Fruit fly (Drosophila melanogaster): ENCODE data around the gene CG8534.
A peak's percentile ranks its signal among the peaks of the same experiment; 100 is the strongest.

CG8534 gene

dm6 chr3R:9767620-9768592, 44.6 kb upstream of the CG8534 start, which contains the start of gene Naa80 (continued):
- TF ChIP-seq CG11093 (GFP tag; IDR thresholded peaks at IDR 0.05) (no peak), CG12071 (GFP tag; optimal IDR thresholded peaks at IDR 0.05) (peak; percentile 32), crp (GFP tag; optimal IDR thresholded peaks at IDR 0.05) (peak in 1 of 2 experiments; percentile 45), CG14860 (GFP tag; IDR thresholded peaks at IDR 0.05; ENCODE audit: partially characterized antibody) (no peak), sqz (GFP tag; optimal IDR thresholded peaks at IDR 0.05) (no peak), chn (GFP tag; optimal IDR thresholded peaks at IDR 0.05) (peak; percentile 80), D (optimal IDR thresholded peaks at IDR 0.05) (no peak), D (GFP tag; optimal IDR thresholded peaks at IDR 0.05) (no peak), sens-2 (GFP tag; IDR thresholded peaks at IDR 0.05) (no peak), lola (GFP tag; optimal IDR thresholded peaks at IDR 0.05) (no peak), gce (GFP tag; IDR thresholded peaks at IDR 0.05) (no peak), CG3163 (GFP tag; optimal IDR thresholded peaks at IDR 0.05) (peak; percentile 67), Doc2 (GFP tag; IDR thresholded peaks at IDR 0.05) (no peak), CG3726 (GFP tag; IDR thresholded peaks at IDR 0.05) (no peak), inv (GFP tag; IDR thresholded peaks at IDR 0.05; ENCODE audit: partially characterized antibody) (peak; percentile 28; the same call in 1 of the 2 replicates), gcm2 (GFP tag; optimal IDR thresholded peaks at IDR 0.05) (no peak), ash1 (GFP tag; optimal IDR thresholded peaks at IDR 0.05) (peak; percentile 25), CG13775 (GFP tag; optimal IDR thresholded peaks at IDR 0.05) (peak; percentile 9), prd (optimal IDR thresholded peaks at IDR 0.05) (no peak), prd (GFP tag; IDR thresholded peaks at IDR 0.05) (peak; percentile 61; the same call in 2 of the 3 replicates), CG8359 (GFP tag; optimal IDR thresholded peaks at IDR 0.05; ENCODE audit: borderline replicate concordance) (no peak), CG4424 (GFP tag; optimal IDR thresholded peaks at IDR 0.05) (peak; percentile 47), Med (GFP tag) (peak; percentile 99), CG6765 (GFP tag; optimal IDR thresholded peaks at IDR 0.05) (peak; percentile 35), Dek (tag; optimal IDR thresholded peaks at IDR 0.05) (peak; percentile 34), sr (GFP tag; IDR thresholded peaks at IDR 0.05) (no peak), danr (GFP tag; IDR thresholded peaks at IDR 0.05) (0 out of 2 replicates have a peak, but pooled peaks have one; percentile 6), kah (GFP tag; optimal IDR thresholded peaks at IDR 0.05) (peak; percentile 31), CG13296 (GFP tag; optimal IDR thresholded peaks at IDR 0.05) (peak; percentile 64), Stat92E (GFP tag; optimal IDR thresholded peaks at IDR 0.05) (peak in 1 of 3 experiments; percentile 24), HmgD (GFP tag; optimal IDR thresholded peaks at IDR 0.05) (peak; percentile 85), ato (GFP tag; IDR thresholded peaks at IDR 0.05; ENCODE audit: partially characterized antibody) (no peak; the same call in 1 of the 2 replicates), CG16815 (GFP tag; optimal IDR thresholded peaks at IDR 0.05) (peak; percentile 24), CG6791 (GFP tag; IDR thresholded peaks at IDR 0.05; ENCODE audit: partially characterized antibody) (peak; percentile 61; the same call in 1 of the 3 replicates), Bgb (GFP tag; IDR thresholded peaks at IDR 0.05; ENCODE audit: partially characterized antibody) (peak; percentile 66), br (optimal IDR thresholded peaks at IDR 0.05) (no peak), Poxn (GFP tag; IDR thresholded peaks at IDR 0.05) (no peak), h (optimal IDR thresholded peaks at IDR 0.05) (no peak), CG30431 (GFP tag; optimal IDR thresholded peaks at IDR 0.05) (no peak), jigr1 (GFP tag; IDR thresholded peaks at IDR 0.05) (no peak), phol (tag; optimal IDR thresholded peaks at IDR 0.05) (peak; percentile 28), lab (GFP tag; optimal IDR thresholded peaks at IDR 0.05) (peak; percentile 83), bigmax (GFP tag; optimal IDR thresholded peaks at IDR 0.05) (peak; percentile 40), Dbx (GFP tag; IDR thresholded peaks at IDR 0.05) (peak; percentile 78), dimm (GFP tag; IDR thresholded peaks at IDR 0.05) (no peak), CG17568 (GFP tag; optimal IDR thresholded peaks at IDR 0.05) (no peak), CG4360 (GFP tag; IDR thresholded peaks at IDR 0.05) (0 out of 2 replicates have a peak, but pooled peaks have one; percentile 11), pzg (GFP tag; optimal IDR thresholded peaks at IDR 0.05) (peak; percentile 94)

Measured in whole organism, embryonic.